Fruit fly (Drosophila melanogaster) whole organism, embryonic: ENCODE data around the gene mwh.

Experiments
- CG10654 ChIP-seq: fragments of 200-800 bp; sonication (Bioruptor generic); optimal IDR thresholded peaks from 2 replicates; lab custom pipeline; 2016; ENCODE audit warnings: missing biosample characterization, missing genetic modification characterization
- HHEX ChIP-seq: fragments of 200-800 bp; sonication (Bioruptor generic); optimal IDR thresholded peaks from 3 replicates; lab custom pipeline; 2017; ENCODE audit warnings: missing biosample characterization, mild to moderate bottlenecking, missing genetic modification characterization, missing genetic modification reagents
- Med ChIP-seq: fragments of 200-800 bp; sonication (Bioruptor generic); peaks from one replicate; lab custom pipeline; 2016; ENCODE audit warnings: missing biosample characterization, missing genetic modification characterization, mild to moderate bottlenecking, inconsistent platforms, moderate library complexity
- hbn ChIP-seq: fragments of 200-800 bp; sonication (Bioruptor generic); IDR thresholded peaks from 2 replicates; pipeline ENCODE4 v1.3.6; 2022; ENCODE audit warnings: missing biosample characterization, missing genetic modification characterization; ENCODE audit not compliant: partially characterized antibody
- pum ChIP-seq: fragments of 200-800 bp; sonication (Bioruptor generic); optimal IDR thresholded peaks from 2 replicates; lab custom pipeline; 2016; ENCODE audit warnings: missing biosample characterization, missing genetic modification characterization

DNA sequence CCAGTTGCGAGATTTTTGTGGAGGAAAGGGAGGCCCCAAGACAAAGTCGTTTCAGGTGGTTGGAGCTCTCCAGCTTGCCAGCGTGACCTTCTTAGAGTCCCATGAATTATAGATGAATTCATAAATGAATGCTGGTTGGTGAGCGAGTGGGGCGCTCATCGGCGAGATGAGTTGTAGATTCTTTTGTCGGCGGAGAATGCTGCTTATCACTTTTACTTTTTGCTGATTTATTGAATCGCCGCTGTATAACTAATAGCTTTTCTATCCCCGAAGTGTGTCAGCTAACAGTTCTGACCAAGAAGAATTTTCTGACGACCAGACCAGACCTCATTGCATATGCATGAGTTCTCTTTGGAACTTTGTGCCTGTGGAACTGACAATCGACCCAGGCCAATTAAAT is 11.5 kb downstream of the mwh start:
- TF ChIP-seq HHEX (GFP tag; lab: Kevin White, UChicago) (no peak), hbn (GFP tag; lab: Robert Waterston, UW) (no peak), pum (GFP tag; lab: Kevin White, UChicago) (no peak), Med (GFP tag; lab: Kevin White, UChicago) (no peak), CG10654 (GFP tag; lab: Kevin White, UChicago) (no peak)
